Fruit fly (Drosophila melanogaster) whole organism, embryonic: ENCODE data around the gene CG2685.
A peak's percentile ranks its signal among the peaks of the same experiment; 100 is the strongest.

ENCODE experiments used
- CG1024 ChIP-seq: fragments of 200-800 bp; sonication (Bioruptor generic); IDR thresholded peaks from 2 replicates; pipeline ENCODE4 v1.3.6; 2022; ENCODE audit warnings: missing biosample characterization, missing genetic modification characterization
- CG10267 ChIP-seq: fragments of 200-800 bp; sonication (Bioruptor generic); optimal IDR thresholded peaks from 2 replicates; lab custom pipeline; 2018; ENCODE audit warnings: missing biosample characterization, mild to moderate bottlenecking, missing genetic modification characterization, moderate library complexity
- CG11560 ChIP-seq: fragments of 200-800 bp; sonication (Bioruptor generic); IDR thresholded peaks from 3 replicates; pipeline ENCODE4 v1.3.6; 2022; ENCODE audit warnings: missing biosample characterization, missing genetic modification characterization
- CG12659 ChIP-seq: fragments of 200-800 bp; sonication (Bioruptor generic); optimal IDR thresholded peaks from 3 replicates; lab custom pipeline; 2017; ENCODE audit warnings: mild to moderate bottlenecking, missing biosample characterization, missing genetic modification reagents, missing genetic modification characterization
- CG13123 ChIP-seq: fragments of 200-800 bp; sonication (Bioruptor generic); optimal IDR thresholded peaks from 2 replicates; lab custom pipeline; 2016; ENCODE audit warnings: missing biosample characterization, missing genetic modification characterization
- CG13287 ChIP-seq: fragments of 200-800 bp; sonication (Bioruptor generic); IDR thresholded peaks from 2 replicates; pipeline ENCODE4 v1.3.6; 2022; ENCODE audit warnings: missing biosample characterization, missing genetic modification characterization; ENCODE audit not compliant: partially characterized antibody
- CG14710 ChIP-seq: fragments of 200-800 bp; sonication (Bioruptor generic); optimal IDR thresholded peaks from 3 replicates; lab custom pipeline; 2019; ENCODE audit warnings: missing biosample characterization, mild to moderate bottlenecking, missing genetic modification characterization, moderate library complexity
- CG15514 ChIP-seq: fragments of 200-800 bp; sonication (Bioruptor generic); optimal IDR thresholded peaks from 3 replicates; lab custom pipeline; 2017; ENCODE audit warnings: missing biosample characterization, missing genetic modification characterization, mild to moderate bottlenecking, moderate library complexity, missing genetic modification reagents
- CG1602 ChIP-seq: fragments of 200-800 bp; sonication (Bioruptor generic); optimal IDR thresholded peaks from 3 replicates; lab custom pipeline; 2016; ENCODE audit warnings: missing biosample characterization, missing genetic modification characterization
- CG17568 ChIP-seq: fragments of 200-800 bp; sonication (Bioruptor generic); optimal IDR thresholded peaks from 2 replicates; lab custom pipeline; 2018; ENCODE audit warnings: missing biosample characterization, mild to moderate bottlenecking, missing genetic modification characterization, moderate library complexity
- CG2116 ChIP-seq: fragments of 200-800 bp; sonication (Bioruptor generic); optimal IDR thresholded peaks from 3 replicates; lab custom pipeline; 2018; ENCODE audit warnings: missing biosample characterization, mild to moderate bottlenecking, missing genetic modification characterization
- CG2129 ChIP-seq: fragments of 200-800 bp; sonication (Bioruptor generic); IDR thresholded peaks from 2 replicates; pipeline ENCODE4 v1.3.6; 2022; ENCODE audit warnings: missing biosample characterization, missing genetic modification characterization; ENCODE audit not compliant: partially characterized antibody
- CG2199 ChIP-seq: fragments of 200-800 bp; sonication (Bioruptor generic); IDR thresholded peaks from 3 replicates; pipeline ENCODE4 v1.3.6; 2022; ENCODE audit warnings: missing biosample characterization, missing genetic modification characterization
- CG3995 ChIP-seq: fragments of 200-800 bp; sonication (Bioruptor generic); optimal IDR thresholded peaks from 3 replicates; lab custom pipeline; 2016; ENCODE audit warnings: missing biosample characterization, missing genetic modification characterization
- CG5953 ChIP-seq: fragments of 200-800 bp; sonication (Bioruptor generic); IDR thresholded peaks from 2 replicates; pipeline ENCODE4 v1.3.6; 2022; ENCODE audit warnings: missing biosample characterization, missing genetic modification characterization
- CG6791 ChIP-seq: fragments of 200-800 bp; sonication (Bioruptor generic); IDR thresholded peaks from 3 replicates; pipeline ENCODE4 v1.3.6; 2022; ENCODE audit warnings: missing biosample characterization, missing genetic modification characterization; ENCODE audit not compliant: partially characterized antibody
- CG7745 ChIP-seq: fragments of 200-800 bp; sonication (Bioruptor generic); optimal IDR thresholded peaks from 2 replicates; lab custom pipeline; 2018; ENCODE audit warnings: missing biosample characterization, mild to moderate bottlenecking, missing genetic modification characterization, moderate library complexity
- CoRest ChIP-seq: fragments of 200-800 bp; sonication (Bioruptor generic); optimal IDR thresholded peaks from 3 replicates; lab custom pipeline; 2018; ENCODE audit warnings: missing biosample characterization, mild to moderate bottlenecking, missing genetic modification characterization, moderate library complexity
- Dfd ChIP-seq, 2 experiments: fragments of >200 bp; optimal IDR thresholded peaks; 2 replicates each; lab custom pipeline; 2017; ENCODE audit warnings: missing biosample characterization in 2 of 2, missing genetic modification characterization in 2 of 2
- Doc3 ChIP-seq: fragments of 200-800 bp; sonication (Bioruptor generic); IDR thresholded peaks from 3 replicates; pipeline ENCODE4 v1.3.6; 2022; ENCODE audit warnings: missing biosample characterization, missing genetic modification characterization; ENCODE audit not compliant: partially characterized antibody
- Dref ChIP-seq: fragments of 200-800 bp; sonication (Bioruptor generic); IDR thresholded peaks from 2 replicates; pipeline ENCODE4 v1.3.6; 2022; ENCODE audit warnings: missing biosample characterization, missing genetic modification characterization
- Ets65A ChIP-seq: fragments of 200-800 bp; sonication (Bioruptor generic); peaks from one replicate; lab custom pipeline; 2016; ENCODE audit warnings: missing biosample characterization, missing genetic modification characterization
- Hmx ChIP-seq: fragments of 200-800 bp; sonication (Bioruptor generic); optimal IDR thresholded peaks from 2 replicates; lab custom pipeline; 2016; ENCODE audit warnings: missing biosample characterization, missing genetic modification characterization
- Lhr ChIP-seq: fragments of 200-800 bp; sonication (Bioruptor generic); optimal IDR thresholded peaks from 3 replicates; lab custom pipeline; 2017; ENCODE audit warnings: mild to moderate bottlenecking, missing biosample characterization, missing genetic modification reagents, missing genetic modification characterization
- NC2β ChIP-seq: fragments of 200-800 bp; sonication (Bioruptor generic); optimal IDR thresholded peaks from 2 replicates; lab custom pipeline; 2016; ENCODE audit warnings: missing biosample characterization, missing genetic modification characterization
- NfI ChIP-seq: fragments of 200-800 bp; sonication (Bioruptor generic); optimal IDR thresholded peaks from 3 replicates; lab custom pipeline; 2018; ENCODE audit warnings: missing biosample characterization, mild to moderate bottlenecking, missing genetic modification characterization, moderate library complexity
- Poxn ChIP-seq: fragments of 200-800 bp; sonication (Bioruptor generic); IDR thresholded peaks from 2 replicates; pipeline ENCODE4 v1.3.6; 2022; ENCODE audit warnings: missing biosample characterization, missing genetic modification characterization
- Scr ChIP-seq: fragments of 200-800 bp; sonication (Bioruptor generic); IDR thresholded peaks from 2 replicates; pipeline ENCODE4 v1.3.6; 2022; ENCODE audit warnings: missing biosample characterization, missing genetic modification characterization; ENCODE audit not compliant: partially characterized antibody
- Sry-β ChIP-seq: fragments of 200-800 bp; sonication (Bioruptor generic); optimal IDR thresholded peaks from 2 replicates; lab custom pipeline; 2018; ENCODE audit warnings: missing biosample characterization, mild to moderate bottlenecking, missing genetic modification characterization, moderate library complexity
- Xbp1 ChIP-seq: fragments of 200-800 bp; sonication (Bioruptor generic); optimal IDR thresholded peaks from 3 replicates; lab custom pipeline; 2016; ENCODE audit warnings: missing biosample characterization, mild to moderate bottlenecking, missing genetic modification characterization
- Xrp1 ChIP-seq: fragments of 200-800 bp; sonication (Bioruptor generic); IDR thresholded peaks from 2 replicates; pipeline ENCODE4 v1.3.6; 2022; ENCODE audit warnings: missing biosample characterization, missing genetic modification characterization
- ato ChIP-seq: fragments of 200-800 bp; sonication (Bioruptor generic); IDR thresholded peaks from 2 replicates; pipeline ENCODE4 v1.3.6; 2022; ENCODE audit warnings: missing biosample characterization, missing genetic modification characterization; ENCODE audit not compliant: partially characterized antibody
- bbx ChIP-seq: fragments of 200-800 bp; sonication (Bioruptor generic); IDR thresholded peaks from 2 replicates; pipeline ENCODE4 v1.3.6; 2022; ENCODE audit warnings: missing biosample characterization, missing genetic modification characterization; ENCODE audit not compliant: partially characterized antibody
- bcd ChIP-seq: fragments of 200-800 bp; sonication (Bioruptor generic); optimal IDR thresholded peaks from 2 replicates; lab custom pipeline; 2017; ENCODE audit warnings: missing biosample characterization, mild to moderate bottlenecking, missing genetic modification characterization
- bowl ChIP-seq: fragments of 200-800 bp; sonication (Bioruptor generic); IDR thresholded peaks from 2 replicates; pipeline ENCODE4 v1.3.6; 2022; ENCODE audit warnings: missing biosample characterization, missing genetic modification characterization
- hbn ChIP-seq: fragments of 200-800 bp; sonication (Bioruptor generic); IDR thresholded peaks from 2 replicates; pipeline ENCODE4 v1.3.6; 2022; ENCODE audit warnings: missing biosample characterization, missing genetic modification characterization; ENCODE audit not compliant: partially characterized antibody
- inv ChIP-seq: fragments of 200-800 bp; sonication (Bioruptor generic); IDR thresholded peaks from 2 replicates; pipeline ENCODE4 v1.3.6; 2022; ENCODE audit warnings: missing biosample characterization, missing genetic modification characterization; ENCODE audit not compliant: partially characterized antibody
- knrl ChIP-seq: fragments of 200-800 bp; sonication (Bioruptor generic); IDR thresholded peaks from 3 replicates; pipeline ENCODE4 v1.3.6; 2022; ENCODE audit warnings: missing biosample characterization, missing genetic modification characterization; ENCODE audit not compliant: partially characterized antibody
- mam ChIP-seq: fragments of 200-800 bp; sonication (Bioruptor generic); optimal IDR thresholded peaks from 3 replicates; lab custom pipeline; 2016; ENCODE audit warnings: missing biosample characterization, missing genetic modification characterization
- nmo ChIP-seq: fragments of 200-800 bp; sonication (Bioruptor generic); optimal IDR thresholded peaks from 2 replicates; lab custom pipeline; 2018; ENCODE audit warnings: missing biosample characterization, mild to moderate bottlenecking, missing genetic modification characterization, moderate library complexity
- org-1 ChIP-seq: fragments of 200-800 bp; sonication (Bioruptor generic); optimal IDR thresholded peaks from 2 replicates; lab custom pipeline; 2017; ENCODE audit warnings: missing biosample characterization, missing genetic modification characterization
- pfk ChIP-seq: fragments of 200-800 bp; sonication (Bioruptor generic); optimal IDR thresholded peaks from 2 replicates; lab custom pipeline; 2018; ENCODE audit warnings: missing biosample characterization, mild to moderate bottlenecking, missing genetic modification characterization, moderate library complexity
- repo ChIP-seq: fragments of 200-800 bp; sonication (Bioruptor generic); optimal IDR thresholded peaks from 2 replicates; lab custom pipeline; 2016; ENCODE audit warnings: missing biosample characterization, missing genetic modification characterization
- slbo ChIP-seq: fragments of 200-800 bp; sonication (Bioruptor generic); IDR thresholded peaks from 2 replicates; pipeline ENCODE4 v1.3.6; 2022; ENCODE audit warnings: missing biosample characterization, missing genetic modification characterization
- sna ChIP-seq: fragments of 200-800 bp; sonication (Bioruptor generic); IDR thresholded peaks from 2 replicates; pipeline ENCODE4 v1.3.6; 2022; ENCODE audit warnings: missing biosample characterization, missing genetic modification characterization; ENCODE audit not compliant: partially characterized antibody
- tx ChIP-seq: fragments of 200-800 bp; sonication (Bioruptor generic); optimal IDR thresholded peaks from 2 replicates; lab custom pipeline; 2016; ENCODE audit warnings: missing biosample characterization, missing genetic modification characterization
- vfl ChIP-seq: fragments of 200-800 bp; sonication (Bioruptor generic); optimal IDR thresholded peaks from 2 replicates; lab custom pipeline; 2016; ENCODE audit warnings: missing biosample characterization, missing genetic modification characterization
- vvl ChIP-seq: fragments of 200-800 bp; sonication (Bioruptor generic); IDR thresholded peaks from 2 replicates; pipeline ENCODE4 v1.3.6; 2022; ENCODE audit warnings: missing biosample characterization, missing genetic modification characterization
- zen2 ChIP-seq: fragments of 200-800 bp; sonication (Bioruptor generic); IDR thresholded peaks from 3 replicates; pipeline ENCODE4 v1.3.6; 2022; ENCODE audit warnings: missing biosample characterization, missing genetic modification characterization; ENCODE audit not compliant: partially characterized antibody

Gene CG2685

DNA sequence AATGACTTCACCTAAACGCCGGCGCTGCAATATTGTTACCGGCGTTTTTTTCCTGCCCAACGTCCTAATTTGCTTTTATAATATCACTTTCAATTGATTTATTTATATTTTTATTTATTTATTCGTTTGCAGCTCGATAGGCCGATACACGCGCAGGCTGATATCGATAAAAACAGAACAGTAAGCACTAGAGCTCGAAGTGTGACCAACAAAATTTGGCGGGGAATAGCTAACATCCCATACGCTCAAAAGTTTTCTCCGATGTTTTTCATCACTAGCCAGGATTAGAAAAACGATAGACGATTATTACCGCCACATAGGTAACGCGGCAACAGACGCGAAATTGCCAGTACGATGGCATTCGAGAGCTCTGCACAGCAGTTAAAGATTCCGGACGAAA is at the start of gene CG2685, which contains the start of gene CG2694:
Gene CG2685, minus strand, starts transcription at position 185 of the 400 bp plus-strand sequence.
Gene CG2694, plus strand, starts transcription at position 304 of the 400 bp plus-strand sequence.
- TF ChIP-seq Lhr (peak; percentile 4), org-1 (no peak), CG7745 (tag; lab: Kevin White, UChicago) (no peak), Xbp1 (GFP tag; lab: Kevin White, UChicago) (no peak), Doc3 (peak; percentile 64), Scr (GFP tag; lab: Robert Waterston, UW) (peak; percentile 72), NfI (GFP tag; lab: Kevin White, UChicago) (peak; percentile 2), CG14710 (tag; lab: Kevin White, UChicago) (peak; percentile 13), NC2β (GFP tag; lab: Kevin White, UChicago) (no peak), CG15514 (peak; percentile 90), CG2199 (GFP tag; lab: Robert Waterston, UW) (no peak), CG13123 (GFP tag; lab: Kevin White, UChicago) (no peak), CoRest (tag; lab: Kevin White, UChicago) (peak; percentile 18), Dfd (GFP tag; optimal IDR thresholded peaks at IDR 0.05; lab: Kevin White, UChicago) (no peak), vvl (GFP tag; lab: Robert Waterston, UW) (0 out of 2 replicates have a peak, but pooled peaks have one; percentile 27), Sry-β (GFP tag; lab: Kevin White, UChicago) (peak; percentile 87), CG12659 (GFP tag; lab: Kevin White, UChicago) (peak; percentile 55), slbo (GFP tag; lab: Robert Waterston, UW) (peak; percentile 21; the same call in 1 of the 2 replicates), bcd (no peak), CG17568 (GFP tag; lab: Kevin White, UChicago) (no peak), CG6791 (GFP tag; lab: Robert Waterston, UW) (peak; percentile 80), CG2116 (GFP tag; lab: Kevin White, UChicago) (peak; percentile 48), Ets65A (peak; percentile 42), mam (peak; percentile 16), inv (peak; percentile 64), CG5953 (no peak), CG2129 (GFP tag; lab: Robert Waterston, UW) (0 out of 2 replicates have a peak, but pooled peaks have one; percentile 36), knrl (GFP tag; lab: Robert Waterston, UW) (peak; percentile 65), CG1024 (GFP tag; lab: Robert Waterston, UW) (no peak), bbx (GFP tag; lab: Robert Waterston, UW) (peak; percentile 79), CG10267 (tag; lab: Kevin White, UChicago) (peak; percentile 74), CG1602 (GFP tag; lab: Kevin White, UChicago) (no peak), repo (GFP tag; lab: Kevin White, UChicago) (no peak), hbn (GFP tag; lab: Robert Waterston, UW) (peak; percentile 72), Hmx (no peak), zen2 (GFP tag; lab: Robert Waterston, UW) (peak; percentile 45; the same call in 1 of the 3 replicates), CG3995 (GFP tag; lab: Kevin White, UChicago) (peak; percentile 22), Poxn (GFP tag; lab: Robert Waterston, UW) (no peak), CG13287 (GFP tag; lab: Robert Waterston, UW) (peak; percentile 82), vfl (GFP tag; lab: Kevin White, UChicago) (no peak), ato (peak; percentile 68), CG11560 (tag; lab: Robert Waterston, UW) (peak; percentile 39; the same call in 1 of the 3 replicates), bowl (GFP tag; lab: Robert Waterston, UW) (no peak), tx (no peak), Dref (GFP tag; lab: Robert Waterston, UW) (peak; percentile 90), nmo (GFP tag; lab: Kevin White, UChicago) (peak; percentile 10), sna (GFP tag; lab: Robert Waterston, UW) (no peak), Xrp1 (GFP tag; lab: Robert Waterston, UW) (0 out of 2 replicates have a peak, but pooled peaks have one; percentile 7), pfk (GFP tag; lab: Kevin White, UChicago) (no peak)
